Worm (Caenorhabditis elegans) whole organism, L1 larva: Measurements from ENCODE around the gene C09F12.3.

ENCODE experiments used
- ama-1 ChIP-seq: fragments of 150-350 bp; optimal IDR thresholded peaks from 2 replicates; lab custom pipeline; 2014
- ceh-90 ChIP-seq: sonication (generic microtip); optimal IDR thresholded peaks from 2 replicates; lab custom pipeline; 2016; ENCODE audit warnings: missing genetic modification characterization, missing compliant biosample characterization
- ces-1 ChIP-seq: fragments of 150-350 bp; optimal IDR thresholded peaks from 2 replicates; lab custom pipeline; 2014; ENCODE audit warnings: missing biosample characterization, missing genetic modification reagents, missing genetic modification characterization
- jun-1 ChIP-seq: fragments of 150-350 bp; optimal IDR thresholded peaks from 2 replicates; lab custom pipeline; 2014; ENCODE audit warnings: missing biosample characterization, missing genetic modification reagents, missing genetic modification characterization
- mab-9 ChIP-seq: fragments of 200-800 bp; sonication (Bioruptor generic); IDR thresholded peaks from 2 replicates; pipeline ENCODE4 v1.3.6; 2022; ENCODE audit warnings: missing genetic modification reagents, missing genetic modification characterization, missing compliant biosample characterization
- mdl-1 ChIP-seq, 2 experiments: fragments of 150-350 bp; optimal IDR thresholded peaks; 2 replicates each; lab custom pipeline; 2014 to 2017; ENCODE audit warnings: missing biosample characterization in 2 of 2, missing genetic modification characterization in 2 of 2, inconsistent platforms in 1 of 2
- nhr-28 ChIP-seq: fragments of 150-350 bp; optimal IDR thresholded peaks from 2 replicates; lab custom pipeline; 2014; ENCODE audit warnings: missing biosample characterization, missing genetic modification characterization
- skn-1 ChIP-seq: fragments of 150-350 bp; optimal IDR thresholded peaks from 2 replicates; lab custom pipeline; 2014; ENCODE audit warnings: missing biosample characterization, missing genetic modification characterization
- snpc-4 ChIP-seq: fragments of 150-350 bp; optimal IDR thresholded peaks from 2 replicates; lab custom pipeline; 2014; ENCODE audit warnings: missing biosample characterization, missing genetic modification characterization
- sox-4 ChIP-seq: sonication (generic microtip); optimal IDR thresholded peaks from 2 replicates; lab custom pipeline; 2016; ENCODE audit warnings: missing genetic modification characterization, missing compliant biosample characterization
- unc-30 ChIP-seq: sonication (generic microtip); optimal IDR thresholded peaks from 2 replicates; lab custom pipeline; 2017; ENCODE audit warnings: missing biosample characterization, missing genetic modification characterization

ce11 chrX:11078150-11078549, 35.5 kb upstream of the C09F12.3 start, which contains the start of gene W04G3.10:
- TF ChIP-seq ama-1 (lab: Kevin White, UChicago) (no peak), snpc-4 (tag; lab: Kevin White, UChicago) (no peak), unc-30 (tag; lab: Kevin White, UChicago) (no peak), mdl-1 (tag; optimal IDR thresholded peaks at IDR 0.05; lab: Kevin White, UChicago) (no peak), ceh-90 (no peak), mab-9 (GFP tag; lab: Robert Waterston, UW) (no peak), skn-1 (tag; lab: Kevin White, UChicago) (no peak), sox-4 (tag; lab: Kevin White, UChicago) (no peak), jun-1 (tag; lab: Kevin White, UChicago) (no peak), ces-1 (GFP tag; lab: Kevin White, UChicago) (no peak), nhr-28 (tag; lab: Kevin White, UChicago) (no peak)
